Worm (Caenorhabditis elegans) whole organism, mixed stage, embryonic: ENCODE data around the gene acs-21.

ENCODE experiments used
- M03D4.4 ChIP-seq: sonication (generic microtip); optimal IDR thresholded peaks from 2 replicates; lab custom pipeline; 2017; ENCODE audit warnings: mild to moderate bottlenecking, missing genetic modification characterization, missing compliant biosample characterization
- bed-3 ChIP-seq: fragments of 200-800 bp; sonication (Bioruptor generic); optimal IDR thresholded peaks from 3 replicates; lab custom pipeline; 2018; ENCODE audit warnings: mild to moderate bottlenecking, missing genetic modification characterization, moderate library complexity, missing compliant biosample characterization
- blmp-1 ChIP-seq: fragments of 150-350 bp; optimal IDR thresholded peaks from 2 replicates; lab custom pipeline; 2014; ENCODE audit warnings: missing biosample characterization, missing genetic modification characterization
- ceh-39 ChIP-seq: fragments of 150-350 bp; optimal IDR thresholded peaks from 2 replicates; lab custom pipeline; 2014; ENCODE audit warnings: missing biosample characterization, missing genetic modification characterization
- ceh-43 ChIP-seq: fragments of 200-800 bp; sonication (Bioruptor generic); optimal IDR thresholded peaks from 2 replicates; lab custom pipeline; 2018; ENCODE audit warnings: mild to moderate bottlenecking, missing genetic modification characterization, moderate library complexity, missing compliant biosample characterization
- ceh-83 ChIP-seq: fragments of 200-800 bp; sonication (Bioruptor generic); optimal IDR thresholded peaks from 2 replicates; lab custom pipeline; 2018; ENCODE audit warnings: mild to moderate bottlenecking, missing genetic modification characterization, missing compliant biosample characterization
- ces-1 ChIP-seq: fragments of 150-350 bp; optimal IDR thresholded peaks from 2 replicates; lab custom pipeline; 2014; ENCODE audit warnings: missing biosample characterization, missing genetic modification reagents, missing genetic modification characterization
- cnd-1 ChIP-seq: fragments of 200-800 bp; sonication (Bioruptor generic); optimal IDR thresholded peaks from 2 replicates; lab custom pipeline; 2018; ENCODE audit warnings: mild to moderate bottlenecking, missing genetic modification characterization, missing compliant biosample characterization
- drap-1 ChIP-seq: fragments of 200-800 bp; sonication (Bioruptor generic); optimal IDR thresholded peaks from 3 replicates; lab custom pipeline; 2018; ENCODE audit warnings: mild to moderate bottlenecking, missing genetic modification characterization, missing compliant biosample characterization
- elt-1 ChIP-seq: sonication (generic microtip); optimal IDR thresholded peaks from 2 replicates; lab custom pipeline; 2017; ENCODE audit warnings: missing genetic modification characterization, mild to moderate bottlenecking, missing compliant biosample characterization, antibody characterized with exemption, moderate library complexity, borderline replicate concordance; ENCODE audit not compliant: insufficient read depth
- flh-1 ChIP-seq: fragments of 200-800 bp; sonication (Bioruptor generic); optimal IDR thresholded peaks from 2 replicates; lab custom pipeline; 2018; ENCODE audit warnings: mild to moderate bottlenecking, missing genetic modification characterization, moderate library complexity, missing compliant biosample characterization
- ham-2 ChIP-seq: fragments of 200-800 bp; sonication (Bioruptor generic); optimal IDR thresholded peaks from 2 replicates; lab custom pipeline; 2018; ENCODE audit warnings: mild to moderate bottlenecking, missing genetic modification characterization, missing compliant biosample characterization
- hlh-1 ChIP-seq: fragments of 150-350 bp; optimal IDR thresholded peaks from 2 replicates; lab custom pipeline; 2014; ENCODE audit warnings: missing biosample characterization, missing genetic modification reagents, missing genetic modification characterization
- lin-13 ChIP-seq: fragments of 150-350 bp; optimal IDR thresholded peaks from 2 replicates; lab custom pipeline; 2014; ENCODE audit warnings: missing biosample characterization, missing genetic modification characterization
- lin-32 ChIP-seq: fragments of 200-800 bp; sonication (Bioruptor generic); optimal IDR thresholded peaks from 2 replicates; lab custom pipeline; 2018; ENCODE audit warnings: mild to moderate bottlenecking, missing genetic modification characterization, missing compliant biosample characterization
- mab-5 ChIP-seq: fragments of 150-350 bp; optimal IDR thresholded peaks from 2 replicates; lab custom pipeline; 2014; ENCODE audit warnings: missing biosample characterization, missing genetic modification characterization
- mep-1 ChIP-seq: fragments of 150-350 bp; optimal IDR thresholded peaks from 2 replicates; lab custom pipeline; 2017; ENCODE audit warnings: missing biosample characterization, missing genetic modification reagents, missing genetic modification characterization, inconsistent platforms
- nhr-12 ChIP-seq: fragments of 150-350 bp; optimal IDR thresholded peaks from 2 replicates; lab custom pipeline; 2014; ENCODE audit warnings: missing biosample characterization, missing genetic modification characterization
- nhr-2 ChIP-seq: fragments of 150-350 bp; optimal IDR thresholded peaks from 2 replicates; lab custom pipeline; 2014; ENCODE audit warnings: missing biosample characterization, missing genetic modification characterization
- nhr-237 ChIP-seq: fragments of 150-350 bp; optimal IDR thresholded peaks from 2 replicates; lab custom pipeline; 2014; ENCODE audit warnings: missing biosample characterization, missing genetic modification characterization
- nhr-28 ChIP-seq: fragments of 150-350 bp; optimal IDR thresholded peaks from 2 replicates; lab custom pipeline; 2014; ENCODE audit warnings: missing biosample characterization, missing genetic modification characterization
- nhr-76 ChIP-seq: sonication (generic microtip); optimal IDR thresholded peaks from 2 replicates; lab custom pipeline; 2017; ENCODE audit warnings: missing biosample characterization, missing genetic modification characterization
- pha-4 ChIP-seq: fragments of 150-350 bp; optimal IDR thresholded peaks from 2 replicates; lab custom pipeline; 2018; ENCODE audit warnings: missing biosample characterization, missing genetic modification reagents, missing genetic modification characterization
- sem-2 ChIP-seq: fragments of 200-800 bp; sonication (Bioruptor generic); optimal IDR thresholded peaks from 2 replicates; lab custom pipeline; 2018; ENCODE audit warnings: mild to moderate bottlenecking, missing genetic modification characterization, missing compliant biosample characterization
- snpc-4 ChIP-seq: fragments of 150-350 bp; optimal IDR thresholded peaks from 2 replicates; lab custom pipeline; 2014; ENCODE audit warnings: missing biosample characterization, missing genetic modification characterization
- sptf-1 ChIP-seq: sonication (generic microtip); optimal IDR thresholded peaks from 2 replicates; lab custom pipeline; 2017; ENCODE audit warnings: mild to moderate bottlenecking, missing genetic modification characterization, moderate library complexity, missing compliant biosample characterization
- tbx-8 ChIP-seq: fragments of 200-800 bp; sonication (Bioruptor generic); optimal IDR thresholded peaks from 2 replicates; lab custom pipeline; 2018; ENCODE audit warnings: mild to moderate bottlenecking, missing genetic modification characterization, moderate library complexity, missing compliant biosample characterization
- unc-120 ChIP-seq: sonication (generic microtip); optimal IDR thresholded peaks from 2 replicates; lab custom pipeline; 2017; ENCODE audit warnings: missing genetic modification characterization, missing compliant biosample characterization; ENCODE audit not compliant: poor library complexity, severe bottlenecking
- unc-39 ChIP-seq: fragments of 150-350 bp; optimal IDR thresholded peaks from 2 replicates; lab custom pipeline; 2014; ENCODE audit warnings: missing biosample characterization, missing genetic modification characterization
- unc-62 ChIP-seq: fragments of 150-350 bp; optimal IDR thresholded peaks from 2 replicates; lab custom pipeline; 2014; ENCODE audit warnings: missing biosample characterization, missing genetic modification reagents, missing genetic modification characterization
- zip-8 ChIP-seq: fragments of 150-350 bp; optimal IDR thresholded peaks from 2 replicates; lab custom pipeline; 2014; ENCODE audit warnings: missing biosample characterization, missing genetic modification characterization
- ztf-11 ChIP-seq: fragments of 150-350 bp; optimal IDR thresholded peaks from 2 replicates; lab custom pipeline; 2014; ENCODE audit warnings: missing biosample characterization, missing genetic modification characterization

acs-21 gene

DNA sequence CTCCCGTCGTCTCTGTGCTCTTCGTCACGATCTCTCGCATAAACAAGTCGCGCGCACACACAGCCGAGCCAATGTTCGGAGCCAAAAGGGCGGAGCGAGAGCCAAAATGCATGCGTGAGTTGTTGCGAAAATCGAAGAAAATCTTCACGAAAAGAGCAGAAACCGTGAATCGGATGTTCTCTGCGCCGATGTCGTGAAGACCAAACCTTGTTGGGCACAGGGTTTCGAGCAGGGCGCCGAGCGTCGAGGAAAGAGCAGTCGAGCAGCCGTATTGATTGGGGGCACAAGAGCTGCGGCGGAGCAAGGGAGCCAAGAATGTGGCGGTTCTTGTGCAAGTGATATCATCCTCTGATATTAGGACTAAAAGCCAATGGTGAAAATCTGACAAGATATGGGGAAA lies 42.5 kb upstream of the acs-21 start:
- TF ChIP-seq lin-13 (tag; lab: Kevin White, UChicago) (no peak), cnd-1 (tag; lab: Kevin White, UChicago) (no peak), hlh-1 (tag; lab: Kevin White, UChicago) (no peak), flh-1 (GFP tag; lab: Kevin White, UChicago) (no peak), ham-2 (GFP tag; lab: Kevin White, UChicago) (no peak), nhr-12 (tag; lab: Kevin White, UChicago) (no peak), ces-1 (GFP tag; lab: Kevin White, UChicago) (no peak), drap-1 (no peak), bed-3 (no peak), M03D4.4 (tag; lab: Kevin White, UChicago) (no peak), ceh-39 (tag; lab: Kevin White, UChicago) (no peak), mab-5 (tag; lab: Kevin White, UChicago) (no peak), mep-1 (tag; lab: Kevin White, UChicago) (no peak), unc-39 (tag; lab: Kevin White, UChicago) (no peak), unc-62 (GFP tag; lab: Kevin White, UChicago) (no peak), nhr-2 (tag; lab: Kevin White, UChicago) (no peak), snpc-4 (no peak), unc-120 (tag; lab: Kevin White, UChicago) (no peak), zip-8 (no peak)

DNA sequence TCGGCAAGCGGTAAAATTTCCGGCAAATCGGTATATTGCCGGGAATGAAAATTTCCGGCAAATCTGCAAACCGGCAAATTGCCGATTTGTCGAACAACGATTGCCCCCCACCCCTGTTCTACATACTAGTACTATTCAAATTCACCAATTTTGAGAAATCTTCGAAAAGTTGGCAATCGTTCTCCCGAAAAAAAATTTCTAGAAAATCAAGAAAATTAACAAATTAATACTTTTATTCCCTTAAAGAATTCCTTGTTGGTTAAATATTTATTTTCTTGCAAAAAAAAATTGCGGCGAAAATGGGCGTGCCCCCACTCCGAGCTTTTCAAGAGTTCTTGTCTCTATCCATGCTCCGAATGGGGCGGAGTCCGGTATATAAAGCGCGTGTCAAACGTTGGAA lies 34.6 kb upstream of the acs-21 start, which contains the start of gene C50H11.8:
C50H11.8 (plus strand) TSS at position 301 of the 400 bp plus-strand sequence.
- no peak for TF ChIP-seq lin-13 (tag; lab: Kevin White, UChicago)
- TF ChIP-seq cnd-1 (tag; lab: Kevin White, UChicago) = no peak
- no peak for TF ChIP-seq sptf-1 (tag; lab: Kevin White, UChicago)
- no peak for TF ChIP-seq elt-1 (tag; lab: Kevin White, UChicago)
- no peak for TF ChIP-seq hlh-1 (tag; lab: Kevin White, UChicago)
- no peak for TF ChIP-seq unc-62 (GFP tag; lab: Kevin White, UChicago)
- no peak for TF ChIP-seq ham-2 (GFP tag; lab: Kevin White, UChicago)
- no peak for TF ChIP-seq nhr-12 (tag; lab: Kevin White, UChicago)
- TF ChIP-seq pha-4 (tag; lab: Kevin White, UChicago) = no peak
- no peak for TF ChIP-seq ceh-39 (tag; lab: Kevin White, UChicago)
- no peak for TF ChIP-seq mep-1 (tag; lab: Kevin White, UChicago)
- no peak for TF ChIP-seq bed-3
- no peak for TF ChIP-seq M03D4.4 (tag; lab: Kevin White, UChicago)
- no peak for TF ChIP-seq lin-32
- TF ChIP-seq nhr-237 (tag; lab: Kevin White, UChicago) = no peak
- TF ChIP-seq nhr-28 (tag; lab: Kevin White, UChicago) = no peak
- no peak for TF ChIP-seq blmp-1 (tag; lab: Kevin White, UChicago)
- no peak for TF ChIP-seq nhr-76 (tag; lab: Kevin White, UChicago)

DNA sequence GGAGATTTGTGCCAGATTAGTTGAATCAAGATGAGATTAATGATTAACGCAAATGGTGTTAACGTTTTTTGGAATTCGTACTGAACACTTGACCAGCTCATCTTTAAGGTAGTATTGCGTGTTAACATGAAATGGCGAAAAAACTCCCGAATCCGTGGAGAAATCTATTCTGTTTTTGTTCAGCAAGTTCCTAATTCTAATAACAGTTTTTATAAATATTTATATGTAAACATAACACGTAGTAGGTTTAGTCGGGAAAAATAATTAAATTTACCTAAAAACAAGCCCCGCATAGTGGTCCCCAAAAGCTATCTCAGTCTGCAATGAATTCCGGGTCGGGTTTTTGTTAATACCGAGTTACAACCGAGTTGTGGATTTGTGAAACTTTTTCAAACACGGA lies 29.9 kb upstream of the acs-21 start, which contains the start of gene str-244:
str-244 (minus strand) TSS at position 101 of the 400 bp plus-strand sequence.
- TF ChIP-seq zip-8 (no peak), tbx-8 (GFP tag; lab: Kevin White, UChicago) (no peak), unc-120 (tag; lab: Kevin White, UChicago) (no peak), lin-32 (no peak), cnd-1 (tag; lab: Kevin White, UChicago) (no peak), flh-1 (GFP tag; lab: Kevin White, UChicago) (no peak), lin-13 (tag; lab: Kevin White, UChicago) (no peak), M03D4.4 (tag; lab: Kevin White, UChicago) (no peak), ceh-83 (GFP tag; lab: Kevin White, UChicago) (no peak), mab-5 (tag; lab: Kevin White, UChicago) (no peak), ceh-43 (GFP tag; lab: Kevin White, UChicago) (no peak), mep-1 (tag; lab: Kevin White, UChicago) (no peak), nhr-2 (tag; lab: Kevin White, UChicago) (no peak), hlh-1 (tag; lab: Kevin White, UChicago) (no peak)

DNA sequence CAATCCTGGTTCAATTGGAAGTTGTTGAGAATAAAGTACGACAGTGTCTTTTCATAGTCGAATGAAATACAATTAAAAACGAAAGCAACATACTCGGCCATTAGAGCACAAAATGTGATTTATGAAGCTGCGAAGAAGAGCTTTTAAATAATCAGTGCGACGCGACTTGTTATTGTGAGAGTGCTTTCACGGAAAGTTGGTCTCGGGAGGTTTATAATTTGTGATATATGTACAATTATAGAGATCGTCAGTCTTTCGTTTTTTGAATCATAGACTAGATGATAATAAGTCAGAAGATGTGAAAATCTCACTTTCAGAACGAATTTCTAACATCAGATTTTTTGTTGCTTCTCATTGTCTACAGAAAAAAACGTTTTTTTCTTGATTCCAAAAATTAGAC lies 26.8 kb upstream of the acs-21 start, which contains the start of gene srt-15:
srt-15 (minus strand) TSS at position 101 of the 400 bp plus-strand sequence.
- no peak for TF ChIP-seq blmp-1 (tag; lab: Kevin White, UChicago)
- TF ChIP-seq ham-2 (GFP tag; lab: Kevin White, UChicago) = no peak
- no peak for TF ChIP-seq cnd-1 (tag; lab: Kevin White, UChicago)
- TF ChIP-seq mep-1 (tag; lab: Kevin White, UChicago) = no peak
- no peak for TF ChIP-seq hlh-1 (tag; lab: Kevin White, UChicago)
- TF ChIP-seq zip-8 = no peak
- TF ChIP-seq nhr-237 (tag; lab: Kevin White, UChicago) = no peak
- no peak for TF ChIP-seq tbx-8 (GFP tag; lab: Kevin White, UChicago)
- TF ChIP-seq nhr-2 (tag; lab: Kevin White, UChicago) = no peak
- no peak for TF ChIP-seq ceh-39 (tag; lab: Kevin White, UChicago)
- no peak for TF ChIP-seq ztf-11 (tag; lab: Kevin White, UChicago)
- TF ChIP-seq flh-1 (GFP tag; lab: Kevin White, UChicago) = no peak
- TF ChIP-seq nhr-76 (tag; lab: Kevin White, UChicago) = no peak
- TF ChIP-seq sem-2 (GFP tag; lab: Kevin White, UChicago) = no peak
- no peak for TF ChIP-seq lin-32
- TF ChIP-seq sptf-1 (tag; lab: Kevin White, UChicago) = no peak
- no peak for TF ChIP-seq bed-3
